Fruit fly (Drosophila melanogaster) whole organism, prepupa: ENCODE data around the gene CG5846.
A peak's percentile ranks its signal among the peaks of the same experiment; 100 is the strongest.

ENCODE experiments used
- CG10669 ChIP-seq: fragments of 200-800 bp; sonication (Bioruptor generic); optimal IDR thresholded peaks from 3 replicates; lab custom pipeline; 2018; ENCODE audit warnings: missing biosample characterization, mild to moderate bottlenecking, missing genetic modification characterization, moderate library complexity
- CG11762 ChIP-seq: fragments of 200-800 bp; sonication (Bioruptor generic); optimal IDR thresholded peaks from 3 replicates; lab custom pipeline; 2016; ENCODE audit warnings: missing biosample characterization, missing genetic modification characterization; ENCODE audit not compliant: insufficient read depth
- CG11902 ChIP-seq: fragments of 200-800 bp; sonication (Bioruptor generic); optimal IDR thresholded peaks from 3 replicates; lab custom pipeline; 2016; ENCODE audit warnings: missing biosample characterization, missing genetic modification characterization
- CG1621 ChIP-seq: fragments of 200-800 bp; sonication (Bioruptor generic); optimal IDR thresholded peaks from 3 replicates; lab custom pipeline; 2018; ENCODE audit warnings: missing biosample characterization, mild to moderate bottlenecking, missing genetic modification characterization
- CG16779 ChIP-seq: fragments of 200-800 bp; sonication (Bioruptor generic); optimal IDR thresholded peaks from 3 replicates; lab custom pipeline; 2017; ENCODE audit warnings: missing biosample characterization, mild to moderate bottlenecking, missing genetic modification characterization
- CG3032 ChIP-seq: fragments of 200-800 bp; optimal IDR thresholded peaks from 2 replicates; lab custom pipeline; 2019; ENCODE audit warnings: missing biosample characterization, mild to moderate bottlenecking, missing genetic modification characterization, moderate library complexity
- CG3919 ChIP-seq: fragments of 200-800 bp; sonication (Bioruptor generic); optimal IDR thresholded peaks from 3 replicates; lab custom pipeline; 2016; ENCODE audit warnings: missing biosample characterization, missing genetic modification characterization
- CG6163 ChIP-seq: fragments of 200-800 bp; sonication (Bioruptor generic); IDR thresholded peaks from 3 replicates; pipeline ENCODE4 v1.3.6; 2022; ENCODE audit warnings: missing biosample characterization, missing genetic modification characterization
- CG6276 ChIP-seq: fragments of 200-800 bp; sonication (Bioruptor generic); optimal IDR thresholded peaks from 2 replicates; lab custom pipeline; 2017; ENCODE audit warnings: missing biosample characterization, mild to moderate bottlenecking, missing genetic modification characterization
- CG6808 ChIP-seq: fragments of 200-800 bp; sonication (Bioruptor generic); optimal IDR thresholded peaks from 3 replicates; lab custom pipeline; 2017; ENCODE audit warnings: missing biosample characterization, missing genetic modification characterization, mild to moderate bottlenecking, moderate library complexity, missing genetic modification reagents
- CG6854 ChIP-seq: fragments of 200-800 bp; sonication (Bioruptor generic); optimal IDR thresholded peaks from 2 replicates; lab custom pipeline; 2017; ENCODE audit warnings: missing biosample characterization, mild to moderate bottlenecking, missing genetic modification characterization
- CG8632 ChIP-seq: fragments of 200-800 bp; sonication (Bioruptor generic); optimal IDR thresholded peaks from 3 replicates; lab custom pipeline; 2016; ENCODE audit warnings: missing biosample characterization, missing genetic modification characterization
- CG9139 ChIP-seq: fragments of 200-800 bp; sonication (Bioruptor generic); optimal IDR thresholded peaks from 3 replicates; lab custom pipeline; 2017; ENCODE audit warnings: missing biosample characterization, mild to moderate bottlenecking, missing genetic modification characterization
- Eip75B ChIP-seq: fragments of 200-800 bp; sonication (Bioruptor generic); optimal IDR thresholded peaks from 3 replicates; lab custom pipeline; 2016; ENCODE audit warnings: missing biosample characterization, missing genetic modification characterization
- Eip78C ChIP-seq: fragments of 200-800 bp; sonication (Bioruptor generic); peaks from one replicate; lab custom pipeline; 2016; ENCODE audit warnings: missing biosample characterization, missing genetic modification characterization
- Hr38 ChIP-seq: sonication (Bioruptor generic); optimal IDR thresholded peaks from 2 replicates; lab custom pipeline; 2016; ENCODE audit warnings: missing biosample characterization, missing genetic modification characterization
- Lpt ChIP-seq: fragments of 200-800 bp; sonication (Bioruptor generic); optimal IDR thresholded peaks from 3 replicates; lab custom pipeline; 2016; ENCODE audit warnings: missing biosample characterization, missing genetic modification characterization
- Sox102F ChIP-seq: fragments of 200-800 bp; sonication (Bioruptor generic); optimal IDR thresholded peaks from 2 replicates; lab custom pipeline; 2016; ENCODE audit warnings: missing biosample characterization, mild to moderate bottlenecking, missing genetic modification characterization
- achi ChIP-seq: fragments of 200-800 bp; sonication (Bioruptor generic); optimal IDR thresholded peaks from 3 replicates; lab custom pipeline; 2016; ENCODE audit warnings: missing biosample characterization, missing genetic modification characterization
- dac ChIP-seq: fragments of 200-800 bp; sonication (Bioruptor generic); optimal IDR thresholded peaks from 2 replicates; lab custom pipeline; 2017; ENCODE audit warnings: missing biosample characterization, mild to moderate bottlenecking, missing genetic modification characterization
- dsx ChIP-seq: fragments of 200-800 bp; optimal IDR thresholded peaks from 3 replicates; lab custom pipeline; 2019; ENCODE audit warnings: missing biosample characterization, mild to moderate bottlenecking, missing genetic modification characterization, moderate library complexity; ENCODE audit not compliant: poor library complexity, severe bottlenecking
- eg ChIP-seq: fragments of 200-800 bp; sonication (Bioruptor generic); IDR thresholded peaks from 3 replicates; pipeline ENCODE4 v1.3.6; 2022; ENCODE audit warnings: missing biosample characterization, missing genetic modification characterization
- esn ChIP-seq: fragments of 200-800 bp; sonication (Bioruptor generic); optimal IDR thresholded peaks from 2 replicates; lab custom pipeline; 2016; ENCODE audit warnings: missing biosample characterization, mild to moderate bottlenecking, missing genetic modification characterization, moderate library complexity
- fd85E ChIP-seq: fragments of 200-800 bp; sonication (Bioruptor generic); optimal IDR thresholded peaks from 3 replicates; lab custom pipeline; 2016; ENCODE audit warnings: missing biosample characterization, missing genetic modification characterization
- fkh ChIP-seq: fragments of 200-800 bp; sonication (Bioruptor generic); optimal IDR thresholded peaks from 3 replicates; lab custom pipeline; 2017; ENCODE audit warnings: missing biosample characterization, mild to moderate bottlenecking, missing genetic modification characterization, moderate library complexity
- lz ChIP-seq: fragments of 200-800 bp; sonication (Bioruptor generic); optimal IDR thresholded peaks from 3 replicates; lab custom pipeline; 2016; ENCODE audit warnings: missing biosample characterization, missing genetic modification characterization
- net ChIP-seq: fragments of 200-800 bp; sonication (Bioruptor generic); optimal IDR thresholded peaks from 3 replicates; lab custom pipeline; 2016; ENCODE audit warnings: missing biosample characterization, missing genetic modification characterization
- pdm3 ChIP-seq: fragments of 200-800 bp; sonication (Bioruptor generic); optimal IDR thresholded peaks from 3 replicates; lab custom pipeline; 2016; ENCODE audit warnings: missing biosample characterization, missing genetic modification characterization
- spab ChIP-seq: fragments of 200-800 bp; sonication (Bioruptor generic); optimal IDR thresholded peaks from 2 replicates; lab custom pipeline; 2017; ENCODE audit warnings: missing biosample characterization, mild to moderate bottlenecking, missing genetic modification characterization, missing genetic modification reagents
- ss ChIP-seq, 2 experiments: fragments of 200-800 bp; sonication (Bioruptor generic); optimal IDR thresholded peaks; 2 replicates in 1 of 2; 3 replicates in 1 of 2; lab custom pipeline; 2017 to 2018; ENCODE audit warnings: mild to moderate bottlenecking in 2 of 2, missing biosample characterization in 2 of 2, missing genetic modification characterization in 2 of 2, moderate library complexity in 1 of 2
- svp ChIP-seq: fragments of 200-800 bp; sonication (Bioruptor generic); peaks from one replicate; lab custom pipeline; 2016; ENCODE audit warnings: missing biosample characterization, missing genetic modification characterization
- vri ChIP-seq: fragments of 200-800 bp; sonication (Bioruptor generic); optimal IDR thresholded peaks from 3 replicates; lab custom pipeline; 2016; ENCODE audit warnings: missing biosample characterization, mild to moderate bottlenecking, missing genetic modification characterization

Gene CG5846

DNA sequence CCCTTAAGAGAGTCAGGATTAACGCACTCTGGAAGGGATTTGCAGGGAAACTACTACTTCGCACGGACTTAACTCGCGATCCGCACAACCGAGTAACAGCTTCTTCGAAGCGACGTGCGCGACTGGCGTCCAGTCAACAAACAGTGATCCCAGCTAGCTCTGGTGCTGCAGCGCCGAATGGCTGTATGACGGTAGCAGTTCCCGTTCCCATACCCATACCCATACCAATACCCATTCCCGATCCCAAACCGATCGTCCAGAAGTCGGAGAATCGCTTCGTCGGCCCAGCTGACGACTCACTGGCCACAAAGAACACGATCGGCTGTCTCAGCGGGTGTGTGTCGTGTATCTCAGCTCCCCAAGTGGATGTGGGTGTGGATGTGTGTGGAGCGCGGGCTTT is 9.8 kb downstream of the CG5846 start, which contains the start of gene CG5853 (continued):
- peak; percentile 61 for TF ChIP-seq Sox102F (GFP tag; lab: Kevin White, UChicago)
- TF ChIP-seq Eip75B (GFP tag; lab: Kevin White, UChicago): peak; percentile 33
- peak; percentile 55 to 70 for TF ChIP-seq ss (GFP tag; optimal IDR thresholded peaks at IDR 0.05; lab: Kevin White, UChicago)
- no peak for TF ChIP-seq CG10669 (GFP tag; lab: Kevin White, UChicago)
- TF ChIP-seq fd85E (GFP tag; lab: Kevin White, UChicago): peak; percentile 16
- peak; percentile 18 for TF ChIP-seq fkh (GFP tag; lab: Kevin White, UChicago)
- TF ChIP-seq CG3919 (GFP tag; lab: Kevin White, UChicago): peak; percentile 46
- peak; percentile 89 for TF ChIP-seq svp
- peak; percentile 73 for TF ChIP-seq CG6163 (GFP tag; lab: Robert Waterston, UW)
- TF ChIP-seq Lpt: peak; percentile 8
- no peak for TF ChIP-seq spab (GFP tag; lab: Kevin White, UChicago)
- TF ChIP-seq vri (GFP tag; lab: Kevin White, UChicago): peak; percentile 96

DNA sequence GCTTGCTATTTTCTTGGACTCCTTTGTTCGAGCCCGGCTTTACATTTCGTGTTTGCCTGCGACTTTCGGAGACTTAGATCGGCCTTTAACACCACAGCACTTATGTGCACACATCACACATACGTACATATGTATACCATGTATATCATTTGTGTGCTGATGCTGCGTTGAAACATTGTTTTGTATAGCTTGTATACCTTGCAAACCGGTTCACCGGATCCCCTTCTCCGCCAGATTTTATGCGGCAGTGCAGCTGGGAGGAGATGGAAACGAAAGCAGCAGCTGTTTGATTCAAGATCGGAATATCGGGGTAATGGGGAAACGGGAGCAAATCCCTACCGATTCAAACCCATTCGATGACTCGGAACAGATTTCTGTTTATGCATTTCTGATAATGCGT is 11.0 kb downstream of the CG5846 start:
- TF ChIP-seq CG6854 (GFP tag; lab: Kevin White, UChicago) (peak; percentile 8), CG6163 (GFP tag; lab: Robert Waterston, UW) (0 out of 3 replicates have a peak, but pooled peaks have one; percentile 31), fkh (GFP tag; lab: Kevin White, UChicago) (peak; percentile 27), CG8632 (GFP tag; lab: Kevin White, UChicago) (no peak), dsx (GFP tag; lab: Kevin White, UChicago) (peak; percentile 95), lz (GFP tag; lab: Kevin White, UChicago) (no peak), CG1621 (tag; lab: Kevin White, UChicago) (peak; percentile 8), dac (no peak)

- TF ChIP-seq CG6808 (GFP tag; lab: Kevin White, UChicago) (peak; percentile 42), ss (GFP tag; optimal IDR thresholded peaks at IDR 0.05; lab: Kevin White, UChicago) (peak; percentile 59 to 75), pdm3 (no peak), CG10669 (GFP tag; lab: Kevin White, UChicago) (peak; percentile 22), CG1621 (tag; lab: Kevin White, UChicago) (peak; percentile 10), CG11762 (GFP tag; lab: Kevin White, UChicago) (no peak), CG9139 (GFP tag; lab: Kevin White, UChicago) (peak; percentile 49), Eip78C (GFP tag; lab: Kevin White, UChicago) (peak; percentile 71), dsx (GFP tag; lab: Kevin White, UChicago) (peak; percentile 3), CG16779 (peak; percentile 14), esn (GFP tag; lab: Kevin White, UChicago) (peak; percentile 2), CG6854 (GFP tag; lab: Kevin White, UChicago) (peak; percentile 33), achi (GFP tag; lab: Kevin White, UChicago) (no peak), eg (no peak; the same call in 2 of the 3 replicates), CG3032 (tag; lab: Kevin White, UChicago) (no peak), CG6276 (GFP tag; lab: Kevin White, UChicago) (peak; percentile 67), svp (peak; percentile 96), Hr38 (no peak)
Observed at dm6 chr2L:9945086-9945485, 12.0 kb downstream of the CG5846 start.

DNA sequence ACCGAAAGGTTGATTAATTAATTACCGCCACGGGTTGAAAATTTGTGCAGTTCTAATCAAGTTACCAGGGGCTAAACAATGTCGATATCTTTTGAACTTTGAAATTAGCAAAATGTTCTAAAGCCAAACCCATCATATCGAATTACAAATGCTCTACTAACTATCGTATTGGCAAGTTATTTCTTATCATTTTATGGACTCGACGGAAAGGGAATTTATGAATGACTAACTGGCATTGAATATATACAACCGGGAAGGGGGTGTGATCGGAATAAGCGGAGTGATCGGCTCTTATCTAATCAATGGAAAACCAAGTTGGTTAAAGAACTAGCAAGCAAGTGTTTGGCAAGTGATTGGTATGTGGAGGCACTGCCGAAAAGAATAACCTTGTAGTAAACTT is 13.5 kb downstream of the CG5846 start:
- TF ChIP-seq vri (GFP tag; lab: Kevin White, UChicago) (peak; percentile 74), CG11902 (GFP tag; lab: Kevin White, UChicago) (no peak), net (GFP tag; lab: Kevin White, UChicago) (no peak), Eip78C (GFP tag; lab: Kevin White, UChicago) (peak; percentile 55)
